Worm (Caenorhabditis elegans) whole organism, L3 larva: Measurements from ENCODE around the gene pals-24.

Experiments used
- R02D3.7 ChIP-seq: fragments of 150-350 bp; optimal IDR thresholded peaks from 2 replicates; lab custom pipeline; 2014; ENCODE audit warnings: missing biosample characterization, missing genetic modification characterization
- ZK546.5 ChIP-seq: sonication (generic microtip); optimal IDR thresholded peaks from 2 replicates; lab custom pipeline; 2017; ENCODE audit warnings: missing biosample characterization, missing genetic modification characterization
- aly-2 ChIP-seq: fragments of 150-350 bp; optimal IDR thresholded peaks from 2 replicates; lab custom pipeline; 2014; ENCODE audit warnings: missing biosample characterization, missing genetic modification characterization
- ama-1 ChIP-seq: fragments of 150-350 bp; optimal IDR thresholded peaks from 2 replicates; lab custom pipeline; 2018
- ceh-16 ChIP-seq: sonication (generic microtip); optimal IDR thresholded peaks from 2 replicates; lab custom pipeline; 2017; ENCODE audit warnings: missing biosample characterization, missing genetic modification characterization
- ceh-28 ChIP-seq: fragments of 150-350 bp; optimal IDR thresholded peaks from 2 replicates; lab custom pipeline; 2014; ENCODE audit warnings: missing biosample characterization, missing genetic modification reagents, missing genetic modification characterization
- ceh-82 ChIP-seq: fragments of 150-350 bp; optimal IDR thresholded peaks from 2 replicates; lab custom pipeline; 2014; ENCODE audit warnings: missing biosample characterization, missing genetic modification characterization
- ceh-9 ChIP-seq: sonication (generic microtip); optimal IDR thresholded peaks from 2 replicates; lab custom pipeline; 2018; ENCODE audit warnings: missing biosample characterization, missing genetic modification characterization
- daf-12 ChIP-seq: fragments of 150-350 bp; optimal IDR thresholded peaks from 2 replicates; lab custom pipeline; 2014; ENCODE audit warnings: missing biosample characterization, missing genetic modification reagents, missing genetic modification characterization
- egl-5 ChIP-seq: fragments of 150-350 bp; optimal IDR thresholded peaks from 2 replicates; lab custom pipeline; 2017; ENCODE audit warnings: missing biosample characterization, missing genetic modification reagents, missing genetic modification characterization, inconsistent platforms
- elt-1 ChIP-seq: fragments of 150-350 bp; optimal IDR thresholded peaks from 2 replicates; lab custom pipeline; 2014; ENCODE audit warnings: missing biosample characterization, missing genetic modification characterization
- elt-2 ChIP-seq: sonication (generic microtip); optimal IDR thresholded peaks from 2 replicates; lab custom pipeline; 2016; ENCODE audit warnings: missing genetic modification reagents, mild to moderate bottlenecking, missing genetic modification characterization, missing compliant biosample characterization
- elt-3 ChIP-seq, 3 experiments: fragments of 150-350 bp in 1 of 3; sonication (generic microtip) in 2 of 3; optimal IDR thresholded peaks; 2 replicates in 2 of 3; 4 replicates in 1 of 3; lab custom pipeline; 2014 to 2017; ENCODE audit warnings: missing biosample characterization in 3 of 3, missing genetic modification characterization in 3 of 3
- fkh-2 ChIP-seq: fragments of 150-350 bp; optimal IDR thresholded peaks from 2 replicates; lab custom pipeline; 2014; ENCODE audit warnings: missing biosample characterization, missing genetic modification reagents, missing genetic modification characterization
- hmg-11 ChIP-seq: sonication (generic microtip); optimal IDR thresholded peaks from 2 replicates; lab custom pipeline; 2016; ENCODE audit warnings: missing genetic modification characterization, missing compliant biosample characterization
- jun-1 ChIP-seq: fragments of 150-350 bp; optimal IDR thresholded peaks from 2 replicates; lab custom pipeline; 2014; ENCODE audit warnings: missing biosample characterization, missing genetic modification reagents, missing genetic modification characterization
- lin-39 ChIP-seq: fragments of 150-350 bp; optimal IDR thresholded peaks from 2 replicates; lab custom pipeline; 2018; ENCODE audit warnings: missing biosample characterization, missing genetic modification reagents, missing genetic modification characterization
- mml-1 ChIP-seq: fragments of 150-350 bp; sonication (generic microtip); optimal IDR thresholded peaks from 3 replicates; lab custom pipeline; 2014; ENCODE audit warnings: missing biosample characterization, missing genetic modification characterization
- nfya-1 ChIP-seq: sonication (generic microtip); optimal IDR thresholded peaks from 2 replicates; lab custom pipeline; 2017; ENCODE audit warnings: missing genetic modification characterization, mild to moderate bottlenecking, missing compliant biosample characterization, antibody characterized with exemption, moderate library complexity; ENCODE audit not compliant: insufficient read depth
- nhr-11 ChIP-seq: fragments of 150-350 bp; optimal IDR thresholded peaks from 2 replicates; lab custom pipeline; 2014; ENCODE audit warnings: missing biosample characterization, missing genetic modification characterization
- nhr-77 ChIP-seq: fragments of 150-350 bp; optimal IDR thresholded peaks from 2 replicates; lab custom pipeline; 2014; ENCODE audit warnings: missing biosample characterization, missing genetic modification characterization
- pha-4 ChIP-seq: fragments of 150-350 bp; optimal IDR thresholded peaks from 2 replicates; lab custom pipeline; 2014; ENCODE audit warnings: missing biosample characterization, missing genetic modification reagents, missing genetic modification characterization
- sea-2 ChIP-seq: fragments of 150-350 bp; sonication (generic microtip); optimal IDR thresholded peaks from 4 replicates; lab custom pipeline; 2014; ENCODE audit warnings: missing biosample characterization, missing genetic modification reagents, missing genetic modification characterization
- snpc-4 ChIP-seq: fragments of 150-350 bp; optimal IDR thresholded peaks from 2 replicates; lab custom pipeline; 2014; ENCODE audit warnings: missing biosample characterization, missing genetic modification characterization
- tbx-2 ChIP-seq: sonication (generic microtip); optimal IDR thresholded peaks from 2 replicates; lab custom pipeline; 2016; ENCODE audit warnings: mild to moderate bottlenecking, missing genetic modification characterization, missing compliant biosample characterization
- unc-39 ChIP-seq: sonication (generic microtip); optimal IDR thresholded peaks from 4 replicates; lab custom pipeline; 2017; ENCODE audit warnings: missing biosample characterization, missing genetic modification characterization

The pals-24 gene

ce11 chrIII:157980-158379 lies 37.7 kb downstream of the pals-24 start:
- TF ChIP-seq ceh-28 (tag; lab: Kevin White, UChicago) (no peak), R02D3.7 (tag; lab: Kevin White, UChicago) (no peak), elt-1 (tag; lab: Kevin White, UChicago) (no peak), nhr-77 (tag; lab: Kevin White, UChicago) (no peak), daf-12 (no peak), egl-5 (tag; lab: Kevin White, UChicago) (no peak), jun-1 (tag; lab: Kevin White, UChicago) (no peak), sea-2 (GFP tag; lab: Kevin White, UChicago) (no peak), elt-2 (no peak), tbx-2 (tag; lab: Kevin White, UChicago) (no peak)

- no peak for TF ChIP-seq pha-4 (tag; lab: Kevin White, UChicago)
Measured at ce11 chrIII:159149-159548, 38.9 kb downstream of the pals-24 start.

- TF ChIP-seq fkh-2 (tag; lab: Kevin White, UChicago) (no peak), unc-39 (tag; lab: Kevin White, UChicago) (no peak)
Measured at ce11 chrIII:159665-160064, 39.4 kb downstream of the pals-24 start.

DNA sequence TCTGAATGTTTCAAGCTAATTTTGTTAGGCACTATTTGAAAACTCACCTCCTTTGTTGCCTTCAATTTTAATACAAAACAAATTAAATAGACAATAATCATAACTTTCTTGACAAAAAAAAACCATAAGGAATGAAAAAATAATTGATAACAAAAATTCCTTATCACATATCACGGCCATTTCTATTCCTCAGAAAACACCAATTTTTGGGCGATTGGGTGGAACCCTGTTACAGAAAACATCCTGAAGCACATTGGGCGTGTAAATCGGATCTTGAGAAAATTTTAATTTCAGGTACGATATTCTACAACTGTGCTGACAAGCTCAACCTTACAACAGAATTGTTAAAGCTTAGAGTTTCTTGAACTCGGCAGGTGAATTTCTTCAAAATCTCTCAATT lies 44.5 kb downstream of the pals-24 start, which contains the start of gene F40G9.8:
TSS of gene F40G9.8 (minus strand) at position 101 of the 400 bp plus-strand sequence.
- TF ChIP-seq ZK546.5 (tag; lab: Kevin White, UChicago) (no peak), fkh-2 (tag; lab: Kevin White, UChicago) (no peak), nhr-77 (tag; lab: Kevin White, UChicago) (no peak), aly-2 (tag; lab: Kevin White, UChicago) (no peak)

DNA sequence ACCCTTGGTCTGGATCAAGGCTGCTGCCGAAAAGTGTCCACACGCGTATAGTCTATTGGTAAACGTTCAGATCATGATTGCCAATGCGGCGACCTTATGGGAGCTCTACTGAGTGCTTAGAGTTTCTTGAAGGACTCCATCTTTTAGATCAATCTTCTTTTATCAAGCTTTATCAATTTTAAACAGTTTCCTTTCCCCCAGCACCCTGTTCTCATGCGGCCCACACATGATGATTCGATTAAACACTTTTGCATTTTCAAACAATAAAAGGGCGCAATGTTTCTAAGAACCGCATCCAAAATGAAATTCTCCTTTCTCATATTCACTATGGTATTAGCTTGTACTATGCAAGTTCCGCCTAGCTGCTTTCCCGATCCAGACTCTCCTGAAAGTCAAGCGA lies 45.2 kb downstream of the pals-24 start, which contains the start of gene F40G9.7:
TSS of gene F40G9.7 (plus strand) at position 301 of the 400 bp plus-strand sequence.
- TF ChIP-seq ama-1 (lab: Kevin White, UChicago) (no peak), nhr-77 (tag; lab: Kevin White, UChicago) (no peak), unc-39 (tag; lab: Kevin White, UChicago) (no peak), nfya-1 (tag; lab: Kevin White, UChicago) (no peak), fkh-2 (tag; lab: Kevin White, UChicago) (no peak), ceh-16 (no peak), elt-2 (no peak), snpc-4 (tag; lab: Kevin White, UChicago) (no peak), hmg-11 (tag; lab: Kevin White, UChicago) (no peak), R02D3.7 (tag; lab: Kevin White, UChicago) (no peak), elt-3 (tag; optimal IDR thresholded peaks at IDR 0.05; lab: Kevin White, UChicago) (no peak), lin-39 (tag; lab: Kevin White, UChicago) (no peak), mml-1 (tag; lab: Kevin White, UChicago) (no peak)

- TF ChIP-seq elt-3 (tag; optimal IDR thresholded peaks at IDR 0.05; lab: Kevin White, UChicago) (no peak), ceh-28 (tag; lab: Kevin White, UChicago) (no peak), tbx-2 (tag; lab: Kevin White, UChicago) (no peak), pha-4 (tag; lab: Kevin White, UChicago) (no peak), ama-1 (lab: Kevin White, UChicago) (no peak)
Measured at ce11 chrIII:169478-169877, 49.2 kb downstream of the pals-24 start, which contains the start of gene F40G9.18. TSS of gene F40G9.18 (minus strand) at chrIII:169578.

DNA sequence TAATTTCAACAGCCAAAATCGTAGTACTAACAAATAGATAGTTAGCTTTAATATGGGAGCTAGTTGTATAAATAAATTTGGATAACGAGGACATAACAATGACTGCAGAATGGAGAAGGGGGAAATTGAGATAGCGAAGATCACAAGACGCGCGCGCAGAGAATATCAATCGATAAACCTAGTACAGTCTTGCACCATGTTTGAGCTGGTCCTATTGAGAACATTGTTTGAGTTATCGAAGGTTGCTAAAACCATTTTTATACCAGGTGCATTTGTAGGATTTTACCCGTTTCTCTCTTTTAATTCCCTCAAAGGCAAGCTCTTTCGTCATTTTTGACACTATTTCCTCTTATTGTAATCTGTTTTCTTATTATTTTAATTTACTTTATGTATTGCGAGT lies 51.4 kb downstream of the pals-24 start, which contains the start of the genes F40G9.9 and F40G9.12:
TSS of gene F40G9.9 (minus strand) at position 101 of the 400 bp plus-strand sequence.
TSS of gene F40G9.12 (plus strand) at position 231 of the 400 bp plus-strand sequence.
- TF ChIP-seq ceh-16 (no peak), ceh-82 (tag; lab: Kevin White, UChicago) (no peak)

- no peak for TF ChIP-seq tbx-2 (tag; lab: Kevin White, UChicago)
- no peak for TF ChIP-seq ceh-9 (tag; lab: Kevin White, UChicago)
- no peak for TF ChIP-seq unc-39 (tag; lab: Kevin White, UChicago)
- no peak for TF ChIP-seq R02D3.7 (tag; lab: Kevin White, UChicago)
- TF ChIP-seq nhr-11 (tag; lab: Kevin White, UChicago) = no peak
- TF ChIP-seq ama-1 (lab: Kevin White, UChicago) = no peak
- no peak for TF ChIP-seq elt-1 (tag; lab: Kevin White, UChicago)
- TF ChIP-seq, all 47 proteins: peak for 0
Measured at ce11 chrIII:173501-173900, 53.3 kb downstream of the pals-24 start, which contains the start of gene F40G9.19. TSS of gene F40G9.19 (plus strand) at chrIII:173801.
